Worm (Caenorhabditis elegans): ENCODE data around the gene nas-7.
A peak's percentile ranks its signal among the peaks of the same experiment; 100 is the strongest.

DNA sequence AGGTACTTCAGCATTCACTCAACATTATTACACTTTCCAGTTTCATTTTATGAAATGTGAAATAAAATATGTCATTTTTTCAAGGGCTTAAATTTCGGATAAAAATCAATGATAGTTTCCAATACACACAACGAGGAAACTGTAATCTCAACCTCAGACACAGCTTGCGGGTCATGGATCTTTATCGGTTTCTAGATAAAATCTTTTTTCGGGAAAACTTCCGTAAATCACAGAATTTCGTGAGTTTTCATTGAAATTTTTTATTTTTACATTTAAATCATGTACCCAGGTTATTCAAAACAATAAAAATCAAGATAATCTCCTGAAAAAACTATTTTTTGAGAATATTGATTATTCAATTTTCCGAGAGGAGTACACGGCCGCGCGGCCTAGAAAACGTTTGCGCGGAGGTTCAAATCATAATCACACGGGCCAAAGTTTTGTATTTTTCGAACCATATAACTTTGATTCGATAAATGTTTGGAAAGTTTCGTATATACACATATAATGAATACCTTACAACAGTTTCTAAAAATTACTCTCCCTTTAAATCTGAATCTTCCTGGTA lies 5.2 kb downstream of the nas-7 start:
- no peak for TF ChIP-seq nhr-237 (tag; optimal IDR thresholded peaks at IDR 0.05)
- TF ChIP-seq sptf-1 (tag; optimal IDR thresholded peaks at IDR 0.05) = no peak
- peak; percentile 81 for TF ChIP-seq elt-1 (tag; optimal IDR thresholded peaks at IDR 0.05; ENCODE audit: borderline replicate concordance, insufficient read depth)
- no peak for TF ChIP-seq unc-62 (GFP tag; optimal IDR thresholded peaks at IDR 0.05)
- TF ChIP-seq bed-3 (GFP tag; optimal IDR thresholded peaks at IDR 0.05) = no peak
- no peak for TF ChIP-seq M03D4.4 (tag; optimal IDR thresholded peaks at IDR 0.05)
- TF ChIP-seq snpc-4 (tag; optimal IDR thresholded peaks at IDR 0.05) = no peak
- no peak for TF ChIP-seq lin-13 (tag; optimal IDR thresholded peaks at IDR 0.05)
- TF ChIP-seq unc-120 (tag; optimal IDR thresholded peaks at IDR 0.05; ENCODE audit: poor library complexity, severe bottlenecking) = no peak
- TF ChIP-seq cnd-1 (tag; optimal IDR thresholded peaks at IDR 0.05) = no peak
- TF ChIP-seq nhr-12 (tag; optimal IDR thresholded peaks at IDR 0.05) = no peak
- TF ChIP-seq ham-2 (GFP tag; optimal IDR thresholded peaks at IDR 0.05) = no peak

All from whole organism, mixed stage, embryonic.